Fruit fly (Drosophila melanogaster): ENCODE results near the gene Peritrophin-15b.

Peritrophin-15b gene

DNA sequence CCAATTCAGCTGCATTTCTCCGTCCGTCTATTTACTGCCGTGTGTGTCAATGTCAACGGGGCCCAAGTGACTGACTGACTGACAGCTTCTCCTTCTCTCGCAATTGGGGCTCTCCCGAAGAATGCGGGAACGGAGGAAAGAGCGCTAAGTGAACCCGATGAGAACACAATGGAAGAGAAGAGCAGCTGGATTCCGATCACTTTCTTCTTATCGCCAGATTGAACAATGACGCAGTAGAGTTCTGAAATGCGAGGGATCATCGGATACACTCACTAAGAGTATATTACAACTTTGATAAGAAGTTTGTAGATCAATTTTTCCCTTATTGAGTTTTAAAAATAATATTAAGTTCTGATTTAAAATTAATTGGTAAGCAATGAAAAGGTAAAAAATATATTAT is 16.8 kb upstream of the Peritrophin-15b start, which contains the start of gene Naglu:
TSS of gene Naglu (minus strand) at position 339 of the 400 bp plus-strand sequence.
- no peak for TF ChIP-seq MESR4 (GFP tag; optimal IDR thresholded peaks at IDR 0.05)
- no peak for TF ChIP-seq CG18262 (tag; optimal IDR thresholded peaks at IDR 0.05)
- no peak for TF ChIP-seq CG8359 (GFP tag; optimal IDR thresholded peaks at IDR 0.05; ENCODE audit: borderline replicate concordance)
- 0 out of 2 replicates have a peak, but pooled peaks have one; percentile 14 for TF ChIP-seq HLH3B (GFP tag; IDR thresholded peaks at IDR 0.05)
- no peak for TF ChIP-seq CG9876 (GFP tag; optimal IDR thresholded peaks at IDR 0.05)
- no peak for TF ChIP-seq hth (optimal IDR thresholded peaks at IDR 0.05)
- TF ChIP-seq cas (GFP tag; IDR thresholded peaks at IDR 0.05) = 0 out of 2 replicates have a peak, but pooled peaks have one; percentile 17
- TF ChIP-seq CG4282 (GFP tag; optimal IDR thresholded peaks at IDR 0.05) = no peak
- TF ChIP-seq nom (GFP tag; optimal IDR thresholded peaks at IDR 0.05) = peak; percentile 43
- TF ChIP-seq Blimp-1 (GFP tag; optimal IDR thresholded peaks at IDR 0.05) = peak; percentile 60
- no peak for TF ChIP-seq CG18011 (GFP tag; optimal IDR thresholded peaks at IDR 0.05)
- TF ChIP-seq crol (GFP tag; IDR thresholded peaks at IDR 0.05) = 0 out of 2 replicates have a peak, but pooled peaks have one; percentile 9
- TF ChIP-seq Max (GFP tag; optimal IDR thresholded peaks at IDR 0.05) = no peak
- TF ChIP-seq CG4854 (GFP tag; optimal IDR thresholded peaks at IDR 0.05) = no peak
- TF ChIP-seq CG14710 (tag; optimal IDR thresholded peaks at IDR 0.05) = peak; percentile 10
- no peak for TF ChIP-seq CG8765 (GFP tag; IDR thresholded peaks at IDR 0.05)
- TF ChIP-seq fd102C (GFP tag; optimal IDR thresholded peaks at IDR 0.05) = no peak
- peak in 1 of 2 experiments; percentile 52 for TF ChIP-seq Trl (optimal IDR thresholded peaks at IDR 0.05)
- TF ChIP-seq Trl (GFP tag; optimal IDR thresholded peaks at IDR 0.05) = no peak
- TF ChIP-seq Rfx (GFP tag; IDR thresholded peaks at IDR 0.05) = 0 out of 2 replicates have a peak, but pooled peaks have one; percentile 6
- no peak for TF ChIP-seq Camta (GFP tag; optimal IDR thresholded peaks at IDR 0.05)
- TF ChIP-seq CG10979 (tag; optimal IDR thresholded peaks at IDR 0.05) = no peak
- no peak for TF ChIP-seq da (GFP tag; optimal IDR thresholded peaks at IDR 0.05)
- no peak for TF ChIP-seq Hey (tag; optimal IDR thresholded peaks at IDR 0.05)
- no peak for TF ChIP-seq CG30431 (GFP tag; optimal IDR thresholded peaks at IDR 0.05)
- peak; percentile 46; the same call in 1 of the 2 replicates for TF ChIP-seq ato (GFP tag; IDR thresholded peaks at IDR 0.05; ENCODE audit: partially characterized antibody)
- no peak for TF ChIP-seq CTCF (GFP tag; optimal IDR thresholded peaks at IDR 0.05)
- TF ChIP-seq trh (GFP tag; optimal IDR thresholded peaks at IDR 0.05) = no peak
- TF ChIP-seq Spps (tag; optimal IDR thresholded peaks at IDR 0.05) = no peak
- TF ChIP-seq Oaz (GFP tag; IDR thresholded peaks at IDR 0.05) = no peak
- TF ChIP-seq CG2120 (GFP tag; optimal IDR thresholded peaks at IDR 0.05) = no peak
- no peak for TF ChIP-seq br (optimal IDR thresholded peaks at IDR 0.05)
- TF ChIP-seq bsh (GFP tag; optimal IDR thresholded peaks at IDR 0.05) = peak in 1 of 2 experiments; percentile 12
- TF ChIP-seq CG13287 (GFP tag; IDR thresholded peaks at IDR 0.05; ENCODE audit: partially characterized antibody) = no peak
- TF ChIP-seq kah (GFP tag; optimal IDR thresholded peaks at IDR 0.05) = no peak
- TF ChIP-seq hb (GFP tag; IDR thresholded peaks at IDR 0.05; ENCODE audit: partially characterized antibody) = no peak
- no peak for TF ChIP-seq ssp (GFP tag; IDR thresholded peaks at IDR 0.05)
- no peak for TF ChIP-seq inv (GFP tag; IDR thresholded peaks at IDR 0.05; ENCODE audit: partially characterized antibody)
- peak; percentile 46 for TF ChIP-seq HLHmδ (GFP tag; optimal IDR thresholded peaks at IDR 0.05)
- no peak for TF ChIP-seq twi (tag; optimal IDR thresholded peaks at IDR 0.05)
- 0 out of 3 replicates have a peak, but pooled peaks have one; percentile 10 for TF ChIP-seq row (GFP tag; IDR thresholded peaks at IDR 0.05)
- TF ChIP-seq CG17802 (tag; optimal IDR thresholded peaks at IDR 0.05) = peak; percentile 38
- TF ChIP-seq BEAF-32 (GFP tag; optimal IDR thresholded peaks at IDR 0.05) = no peak
- TF ChIP-seq Elba2 (GFP tag; optimal IDR thresholded peaks at IDR 0.05) = no peak
- TF ChIP-seq D19A (tag; optimal IDR thresholded peaks at IDR 0.05) = peak; percentile 86
